Worm (Caenorhabditis elegans) whole organism, L3 larva: ENCODE data around the gene lgc-26.

Experiments
- ceh-9 ChIP-seq: sonication (generic microtip); optimal IDR thresholded peaks from 2 replicates; lab custom pipeline; 2018; ENCODE audit warnings: missing biosample characterization, missing genetic modification characterization
- egl-27 ChIP-seq: sonication (generic microtip); optimal IDR thresholded peaks from 4 replicates; lab custom pipeline; 2017; ENCODE audit warnings: missing biosample characterization, missing genetic modification reagents, missing genetic modification characterization
- jun-1 ChIP-seq: fragments of 150-350 bp; optimal IDR thresholded peaks from 2 replicates; lab custom pipeline; 2014; ENCODE audit warnings: missing biosample characterization, missing genetic modification reagents, missing genetic modification characterization
- nhr-237 ChIP-seq: fragments of 150-350 bp; optimal IDR thresholded peaks from 2 replicates; lab custom pipeline; 2014; ENCODE audit warnings: missing biosample characterization, missing genetic modification characterization
- nhr-25 ChIP-seq: sonication (generic microtip); optimal IDR thresholded peaks from 2 replicates; lab custom pipeline; 2017; ENCODE audit warnings: missing biosample characterization, missing genetic modification characterization
- nhr-28 ChIP-seq: fragments of 150-350 bp; optimal IDR thresholded peaks from 2 replicates; lab custom pipeline; 2014; ENCODE audit warnings: missing biosample characterization, missing genetic modification characterization
- ztf-11 ChIP-seq: fragments of 150-350 bp; optimal IDR thresholded peaks from 2 replicates; lab custom pipeline; 2014; ENCODE audit warnings: missing biosample characterization, missing genetic modification characterization

ce11 chrV:284808-285207 is 16.7 kb downstream of the lgc-26 start:
- TF ChIP-seq ztf-11 (tag; lab: Kevin White, UChicago), result no peak
- no peak for TF ChIP-seq nhr-28 (tag; lab: Kevin White, UChicago)
- no peak for TF ChIP-seq egl-27 (tag; lab: Kevin White, UChicago)
- TF ChIP-seq ceh-9 (tag; lab: Kevin White, UChicago), result no peak
- no peak for TF ChIP-seq nhr-25 (tag; lab: Kevin White, UChicago)
- no peak for TF ChIP-seq nhr-237 (tag; lab: Kevin White, UChicago)
- TF ChIP-seq jun-1, result no peak
